Worm (Caenorhabditis elegans) whole organism, L4/young adult: ENCODE results near the gene Y75B12B.10.

Source experiments
- W03F9.2 ChIP-seq: fragments of 150-350 bp; optimal IDR thresholded peaks from 2 replicates; lab custom pipeline; 2014; ENCODE audit warnings: missing biosample characterization, missing genetic modification characterization
- dao-5 ChIP-seq: sonication (generic microtip); optimal IDR thresholded peaks from 2 replicates; lab custom pipeline; 2016; ENCODE audit warnings: missing genotype, missing genetic modification characterization, moderate library complexity, missing compliant biosample characterization
- him-1 ChIP-seq: sonication (generic microtip); optimal IDR thresholded peaks from 2 replicates; lab custom pipeline; 2016; ENCODE audit warnings: missing genotype, missing genetic modification reagents, missing genetic modification characterization, missing compliant biosample characterization

Y75B12B.10 gene

ce11 chrV:15199768-15200167, at the start of gene Y75B12B.10:
Gene Y75B12B.10, plus strand, starts transcription at chrV:15200068.
- TF ChIP-seq him-1 (tag; lab: Kevin White, UChicago) = no peak
- no peak for TF ChIP-seq dao-5 (tag; lab: Kevin White, UChicago)
- TF ChIP-seq W03F9.2 (tag; lab: Kevin White, UChicago) = no peak

- TF ChIP-seq dao-5 (tag; lab: Kevin White, UChicago) (no peak), him-1 (tag; lab: Kevin White, UChicago) (no peak), W03F9.2 (tag; lab: Kevin White, UChicago) (no peak)
Observed at ce11 chrV:15150176-15150575, 49.7 kb upstream of the Y75B12B.10 start.

ce11 chrV:15150661-15151060, 49.2 kb upstream of the Y75B12B.10 start, which contains the start of gene T09F5.2:
Gene T09F5.2, plus strand, starts transcription at chrV:15150961.
- no peak for TF ChIP-seq W03F9.2 (tag; lab: Kevin White, UChicago)
- TF ChIP-seq him-1 (tag; lab: Kevin White, UChicago) = no peak
- TF ChIP-seq dao-5 (tag; lab: Kevin White, UChicago) = no peak

ce11 chrV:15152010-15152409, 47.9 kb upstream of the Y75B12B.10 start:
- TF ChIP-seq dao-5 (tag; lab: Kevin White, UChicago) = no peak
- no peak for TF ChIP-seq W03F9.2 (tag; lab: Kevin White, UChicago)
- TF ChIP-seq him-1 (tag; lab: Kevin White, UChicago) = no peak

DNA sequence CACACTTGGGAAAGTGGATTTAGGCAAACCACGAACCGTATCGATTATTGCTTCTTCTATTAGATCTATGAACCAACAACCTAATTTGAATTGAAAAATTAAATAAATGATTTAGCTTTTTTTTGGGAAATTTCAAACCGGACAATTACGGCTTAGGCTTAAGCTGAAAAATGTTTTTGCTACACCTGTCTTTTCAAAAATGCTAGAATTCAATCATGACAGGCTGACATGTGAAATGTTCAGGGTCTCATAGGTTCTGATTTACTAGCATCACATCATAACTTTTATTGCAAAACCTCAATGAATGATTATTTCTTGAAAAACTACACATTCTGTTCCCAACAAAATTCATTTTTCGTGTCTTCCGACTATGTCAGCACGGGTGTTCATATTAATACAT, 46.6 kb upstream of the Y75B12B.10 start, which contains the start of gene srh-55:
srh-55 (plus strand) TSS at position 301 of the 400 bp plus-strand sequence.
- TF ChIP-seq him-1 (tag; lab: Kevin White, UChicago) = no peak

ce11 chrV:15156504-15156903, 43.4 kb upstream of the Y75B12B.10 start:
- TF ChIP-seq him-1 (tag; lab: Kevin White, UChicago) = no peak
- TF ChIP-seq W03F9.2 (tag; lab: Kevin White, UChicago) = no peak
- no peak for TF ChIP-seq dao-5 (tag; lab: Kevin White, UChicago)

DNA sequence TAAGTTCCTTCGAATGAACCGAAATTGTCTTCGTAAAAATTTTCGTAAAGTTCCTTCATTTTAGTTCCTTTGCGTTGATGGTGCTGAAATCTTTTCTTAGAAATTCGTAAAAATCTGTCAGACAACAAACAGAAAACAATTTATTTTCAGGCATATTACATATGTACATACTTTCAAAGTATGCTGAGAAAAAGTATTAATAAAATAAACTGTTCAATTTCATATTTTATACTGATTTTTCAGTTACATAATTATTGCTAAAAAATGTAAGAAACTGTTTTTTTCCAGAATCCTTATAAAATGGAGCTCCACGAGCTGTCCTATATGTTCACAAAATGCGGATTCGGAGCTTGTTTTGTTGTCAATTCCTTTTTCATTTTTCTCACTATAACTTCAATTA, 41.2 kb upstream of the Y75B12B.10 start, which contains the start of gene str-45:
str-45 (plus strand) TSS at position 301 of the 400 bp plus-strand sequence.
- no peak for TF ChIP-seq W03F9.2 (tag; lab: Kevin White, UChicago)

DNA sequence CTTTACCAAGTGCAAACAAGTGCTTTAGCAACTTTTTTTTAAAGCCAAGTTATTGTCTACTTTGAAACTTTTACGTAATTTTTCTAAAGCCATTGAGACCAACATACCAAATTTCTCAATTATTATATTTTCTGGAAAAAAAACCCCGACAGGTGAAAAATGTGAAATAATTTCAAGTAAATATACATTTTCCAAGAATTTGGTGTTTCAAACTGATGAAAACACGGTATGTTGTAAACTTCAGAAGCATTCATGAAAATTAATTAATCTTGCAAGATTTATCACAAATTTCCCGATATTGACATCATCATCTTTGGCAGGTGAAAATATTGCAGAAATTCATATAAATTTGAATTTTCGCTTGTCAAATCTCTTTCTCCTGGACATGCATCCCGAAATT, 37.2 kb upstream of the Y75B12B.10 start, which contains the start of gene srz-11:
srz-11 (plus strand) TSS at position 386 of the 400 bp plus-strand sequence.
- TF ChIP-seq him-1 (tag; lab: Kevin White, UChicago) = no peak
- TF ChIP-seq W03F9.2 (tag; lab: Kevin White, UChicago) = no peak
- TF ChIP-seq dao-5 (tag; lab: Kevin White, UChicago) = no peak

- no peak for TF ChIP-seq him-1 (tag; lab: Kevin White, UChicago)
- TF ChIP-seq dao-5 (tag; lab: Kevin White, UChicago) = no peak
- no peak for TF ChIP-seq W03F9.2 (tag; lab: Kevin White, UChicago)
Observed at ce11 chrV:15175459-15175858, 24.4 kb upstream of the Y75B12B.10 start, which contains the start of gene clec-47. Gene clec-47, plus strand, starts transcription at chrV:15175759.

- no peak for TF ChIP-seq dao-5 (tag; lab: Kevin White, UChicago)
- no peak for TF ChIP-seq him-1 (tag; lab: Kevin White, UChicago)
- TF ChIP-seq W03F9.2 (tag; lab: Kevin White, UChicago) = no peak
Observed at ce11 chrV:15179757-15180156, 20.1 kb upstream of the Y75B12B.10 start, which contains the start of gene T09F5.10. Gene T09F5.10, plus strand, starts transcription at chrV:15180057.

DNA sequence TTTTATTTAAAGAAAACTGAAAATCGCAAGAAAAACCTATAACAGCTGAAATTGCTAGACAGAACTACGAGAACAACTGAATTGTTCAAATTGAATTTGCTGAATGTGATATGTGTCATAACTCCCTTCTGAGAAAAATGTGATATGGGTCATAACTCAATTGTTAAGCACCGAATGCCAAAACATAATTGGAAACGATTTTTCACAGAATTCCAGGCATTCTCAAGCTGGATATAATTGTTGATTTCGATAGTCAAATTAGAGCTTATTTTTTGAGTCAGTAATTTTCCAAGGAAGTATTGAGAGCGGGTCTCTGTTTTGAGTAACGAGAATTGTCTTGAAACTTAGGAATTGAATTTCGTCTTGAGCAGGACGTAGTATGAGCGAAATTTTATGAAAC, 18.0 kb upstream of the Y75B12B.10 start:
- no peak for TF ChIP-seq dao-5 (tag; lab: Kevin White, UChicago)
- TF ChIP-seq W03F9.2 (tag; lab: Kevin White, UChicago) = no peak
- no peak for TF ChIP-seq him-1 (tag; lab: Kevin White, UChicago)

- TF ChIP-seq W03F9.2 (tag; lab: Kevin White, UChicago) (no peak), dao-5 (tag; lab: Kevin White, UChicago) (no peak), him-1 (tag; lab: Kevin White, UChicago) (no peak)
Observed at ce11 chrV:15182407-15182806, 17.5 kb upstream of the Y75B12B.10 start, which contains the start of gene fbxa-84. Gene fbxa-84, plus strand, starts transcription at chrV:15182440.

- TF ChIP-seq him-1 (tag; lab: Kevin White, UChicago) = no peak
- TF ChIP-seq W03F9.2 (tag; lab: Kevin White, UChicago) = peak; percentile 52
Observed at ce11 chrV:15184097-15185040, 15.5 kb upstream of the Y75B12B.10 start, which contains the start of gene Y75B12B.1. Gene Y75B12B.1, plus strand, starts transcription at chrV:15184699.
